Worm (Caenorhabditis elegans) whole organism, L4 larva: ENCODE results near the gene srz-67.

Source experiments
- F10B5.3 ChIP-seq: sonication (generic microtip); optimal IDR thresholded peaks from 2 replicates; lab custom pipeline; 2016; ENCODE audit warnings: mild to moderate bottlenecking, missing genetic modification characterization, missing compliant biosample characterization
- F37D6.2 ChIP-seq: sonication (generic microtip); optimal IDR thresholded peaks from 2 replicates; lab custom pipeline; 2016; ENCODE audit warnings: mild to moderate bottlenecking, missing genetic modification characterization, missing compliant biosample characterization
- T26A8.4 ChIP-seq: fragments of 200-800 bp; sonication (Bioruptor generic); IDR thresholded peaks from 2 replicates; pipeline ENCODE4 v1.3.6; 2022; ENCODE audit warnings: missing genetic modification characterization, missing compliant biosample characterization
- aha-1 ChIP-seq: fragments of 150-350 bp; peaks from one replicate; lab custom pipeline; 2014; ENCODE audit warnings: missing biosample characterization, missing genetic modification characterization
- arid-1 ChIP-seq: fragments of 200-800 bp; sonication (Bioruptor generic); conservative IDR thresholded peaks from 2 replicates; pipeline ENCODE4 v1.3.6; 2022; ENCODE audit warnings: missing genetic modification reagents, missing genetic modification characterization, missing compliant biosample characterization
- ceh-32 ChIP-seq: sonication (generic microtip); optimal IDR thresholded peaks from 2 replicates; lab custom pipeline; 2016; ENCODE audit warnings: mild to moderate bottlenecking, missing genetic modification characterization, missing compliant biosample characterization; ENCODE audit not compliant: poor library complexity
- ceh-44 ChIP-seq: fragments of 200-800 bp; sonication (Bioruptor generic); IDR thresholded peaks from 2 replicates; pipeline ENCODE4 v1.3.6; 2022; ENCODE audit warnings: missing genetic modification reagents, missing genetic modification characterization, missing compliant biosample characterization
- daf-16 ChIP-seq, 3 experiments: sonication (generic microtip); optimal IDR thresholded peaks; 2 replicates each; lab custom pipeline; 2016 to 2017; ENCODE audit warnings: missing genetic modification characterization in 3 of 3, missing genetic modification reagents in 3 of 3, mild to moderate bottlenecking in 2 of 3, missing compliant biosample characterization in 2 of 3, missing biosample characterization in 1 of 3, moderate library complexity in 1 of 3
- daf-19 ChIP-seq: fragments of 200-800 bp; sonication (Bioruptor generic); conservative IDR thresholded peaks from 2 replicates; pipeline ENCODE4 v1.3.6; 2022; ENCODE audit warnings: missing genetic modification characterization, missing compliant biosample characterization
- daf-8 ChIP-seq: fragments of 200-800 bp; sonication (Bioruptor generic); IDR thresholded peaks from 2 replicates; pipeline ENCODE4 v1.3.6; 2022; ENCODE audit warnings: missing genetic modification characterization, missing compliant biosample characterization
- dmd-8 ChIP-seq: fragments of 200-800 bp; sonication (Bioruptor generic); IDR thresholded peaks from 2 replicates; pipeline ENCODE4 v1.3.6; 2022; ENCODE audit warnings: missing genetic modification characterization, missing compliant biosample characterization
- dve-1 ChIP-seq: sonication (generic microtip); optimal IDR thresholded peaks from 2 replicates; lab custom pipeline; 2017; ENCODE audit warnings: antibody characterized with exemption, mild to moderate bottlenecking, missing genetic modification characterization, missing compliant biosample characterization; ENCODE audit not compliant: insufficient read depth
- egl-43 ChIP-seq: fragments of 200-800 bp; sonication (Bioruptor generic); IDR thresholded peaks from 2 replicates; pipeline ENCODE4 v1.3.6; 2022; ENCODE audit warnings: missing genetic modification reagents, missing genetic modification characterization, missing compliant biosample characterization
- gei-8 ChIP-seq: fragments of 200-800 bp; sonication (Bioruptor generic); optimal IDR thresholded peaks from 2 replicates; lab custom pipeline; 2018; ENCODE audit warnings: mild to moderate bottlenecking, missing genetic modification characterization, missing compliant biosample characterization
- hlh-30 ChIP-seq: sonication (generic microtip); optimal IDR thresholded peaks from 2 replicates; lab custom pipeline; 2017; ENCODE audit warnings: antibody characterized with exemption, mild to moderate bottlenecking, missing genetic modification characterization, missing compliant biosample characterization; ENCODE audit not compliant: insufficient read depth
- jun-1 ChIP-seq: fragments of 150-350 bp; optimal IDR thresholded peaks from 2 replicates; lab custom pipeline; 2014; ENCODE audit warnings: missing biosample characterization, missing genetic modification reagents, missing genetic modification characterization
- lin-1 ChIP-seq: fragments of 200-800 bp; sonication (Bioruptor generic); IDR thresholded peaks from 2 replicates; pipeline ENCODE4 v1.3.6; 2022; ENCODE audit warnings: missing genetic modification reagents, missing genetic modification characterization, missing compliant biosample characterization
- lin-38 ChIP-seq: fragments of 200-800 bp; sonication (Bioruptor generic); IDR thresholded peaks from 2 replicates; pipeline ENCODE4 v1.3.6; 2022; ENCODE audit warnings: missing genetic modification reagents, missing genetic modification characterization, missing compliant biosample characterization
- lin-39 ChIP-seq: fragments of 150-350 bp; optimal IDR thresholded peaks from 2 replicates; lab custom pipeline; 2014; ENCODE audit warnings: missing biosample characterization, missing genetic modification reagents, missing genetic modification characterization
- madf-5 ChIP-seq, 2 experiments: fragments of 200-800 bp; sonication (Bioruptor generic); IDR thresholded peaks; 2 replicates each; pipeline ENCODE4 v1.3.6; 2022; ENCODE audit warnings: missing compliant biosample characterization in 2 of 2, missing genetic modification characterization in 2 of 2
- madf-9 ChIP-seq: fragments of 200-800 bp; sonication (Bioruptor generic); conservative IDR thresholded peaks from 2 replicates; pipeline ENCODE4 v1.3.6; 2022; ENCODE audit warnings: missing genetic modification reagents, missing genetic modification characterization, missing compliant biosample characterization
- mdl-1 ChIP-seq, 2 experiments: fragments of 150-350 bp in 1 of 2; sonication (generic microtip) in 1 of 2; optimal IDR thresholded peaks; 2 replicates each; lab custom pipeline; 2014 to 2017; ENCODE audit warnings: missing biosample characterization in 2 of 2, missing genetic modification characterization in 2 of 2
- mdt-29 ChIP-seq: fragments of 200-800 bp; sonication (Bioruptor generic); IDR thresholded peaks from 2 replicates; pipeline ENCODE4 v1.3.6; 2022; ENCODE audit warnings: missing genetic modification reagents, missing genetic modification characterization, missing compliant biosample characterization
- mes-2 ChIP-seq: sonication (generic microtip); optimal IDR thresholded peaks from 2 replicates; lab custom pipeline; 2016; ENCODE audit warnings: missing genotype, mild to moderate bottlenecking, missing genetic modification characterization, missing compliant biosample characterization; ENCODE audit not compliant: poor library complexity, severe bottlenecking
- nhr-6 ChIP-seq: fragments of 150-350 bp; optimal IDR thresholded peaks from 2 replicates; lab custom pipeline; 2014; ENCODE audit warnings: missing biosample characterization, missing genetic modification characterization
- set-16 ChIP-seq: fragments of 200-800 bp; sonication (Bioruptor generic); IDR thresholded peaks from 2 replicates; pipeline ENCODE4 v1.3.6; 2022; ENCODE audit warnings: missing genetic modification reagents, missing genetic modification characterization, missing compliant biosample characterization
- snpc-4 ChIP-seq: fragments of 150-350 bp; optimal IDR thresholded peaks from 2 replicates; lab custom pipeline; 2014; ENCODE audit warnings: missing biosample characterization, missing genetic modification characterization
- unc-130 ChIP-seq: sonication (generic microtip); optimal IDR thresholded peaks from 2 replicates; lab custom pipeline; 2016; ENCODE audit warnings: missing genetic modification reagents, missing genetic modification characterization, missing compliant biosample characterization
- unc-62 ChIP-seq, 3 experiments: fragments of 150-350 bp in 1 of 3; sonication (generic microtip); optimal IDR thresholded peaks in 2 of 3; peaks in 1 of 3; 1 replicate in 1 of 3; 2 replicates in 2 of 3; lab custom pipeline; 2014 to 2017; ENCODE audit warnings: missing biosample characterization in 3 of 3, missing genetic modification characterization in 3 of 3, missing genetic modification reagents in 3 of 3, missing genotype in 1 of 3
- vab-7 ChIP-seq: fragments of 200-800 bp; sonication (Bioruptor generic); IDR thresholded peaks from 2 replicates; pipeline ENCODE4 v1.3.6; 2022; ENCODE audit warnings: missing genetic modification reagents, missing genetic modification characterization, missing compliant biosample characterization
- zfp-3 ChIP-seq: fragments of 200-800 bp; sonication (Bioruptor generic); conservative IDR thresholded peaks from 2 replicates; pipeline ENCODE4 v1.3.6; 2022; ENCODE audit warnings: missing genetic modification reagents, missing genetic modification characterization, missing compliant biosample characterization

The srz-67 gene

DNA sequence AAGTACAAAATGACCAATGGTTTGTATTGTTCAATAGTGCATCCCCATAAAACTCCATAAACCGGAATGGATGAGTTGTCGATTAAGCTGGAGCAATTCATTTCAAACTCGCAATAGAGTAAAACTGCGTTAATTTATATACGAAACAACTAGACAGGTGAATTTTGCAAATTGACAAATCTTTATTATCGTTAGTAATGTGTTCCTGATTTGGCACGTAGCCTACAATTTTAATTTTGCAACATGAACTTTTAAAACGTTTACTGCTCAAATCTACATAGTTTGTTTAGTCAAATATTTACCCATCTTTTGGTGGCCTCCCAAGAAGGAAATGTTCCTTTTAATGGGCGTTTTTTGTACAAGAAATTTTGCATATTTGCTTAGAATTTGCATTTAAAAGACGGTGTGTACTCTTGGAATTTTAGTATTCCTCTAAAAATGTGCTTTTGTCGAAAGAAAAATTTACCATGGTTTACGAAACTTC, at the start of gene srz-67, which contains the start of gene C17F4.11:
TSS of gene srz-67 (minus strand) at position 101 of the 484 bp plus-strand sequence.
TSS of gene C17F4.11 (plus strand) at position 434 of the 484 bp plus-strand sequence.
- TF ChIP-seq snpc-4 (tag; lab: Kevin White, UChicago) = no peak
- peak in 1 of 2 experiments; percentile 2 for TF ChIP-seq unc-62 (GFP tag; optimal IDR thresholded peaks at IDR 0.05 in 1 of 2; lab: Kevin White, UChicago)
- no peak for TF ChIP-seq unc-62 (tag; optimal IDR thresholded peaks at IDR 0.05; lab: Kevin White, UChicago)

DNA sequence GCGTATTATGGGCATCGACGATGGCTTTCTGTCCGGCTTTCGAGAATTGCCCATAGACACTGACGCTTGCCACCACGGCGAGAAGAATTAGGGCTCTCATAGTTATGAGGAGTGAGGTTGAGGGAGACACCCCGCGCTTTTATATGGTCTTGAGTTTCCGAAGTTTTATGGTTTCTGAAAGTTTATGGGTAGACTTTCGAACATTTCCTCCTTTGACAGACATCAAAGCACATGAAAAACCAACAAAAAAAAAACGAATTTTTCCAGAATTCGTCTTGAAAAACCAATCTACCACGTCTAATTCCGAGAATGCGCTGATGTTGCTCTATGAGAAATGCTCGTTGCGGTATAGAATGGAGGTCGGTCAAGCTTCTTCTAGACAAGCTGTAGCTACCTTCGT, 47.6 kb upstream of the srz-67 start, which contains the start of gene scl-15:
TSS of gene scl-15 (minus strand) at position 101 of the 400 bp plus-strand sequence.
- TF ChIP-seq mdt-29 (GFP tag; lab: Robert Waterston, UW) = no peak

- TF ChIP-seq snpc-4 (tag; lab: Kevin White, UChicago) (no peak), mes-2 (tag; lab: Kevin White, UChicago) (no peak), F10B5.3 (no peak), F37D6.2 (tag; lab: Kevin White, UChicago) (no peak), mdl-1 (tag; optimal IDR thresholded peaks at IDR 0.05; lab: Kevin White, UChicago) (no peak), unc-62 (GFP tag; optimal IDR thresholded peaks at IDR 0.05 in 1 of 2; lab: Kevin White, UChicago) (no peak), unc-62 (tag; optimal IDR thresholded peaks at IDR 0.05; lab: Kevin White, UChicago) (no peak), ceh-44 (GFP tag; lab: Robert Waterston, UW) (no peak)
These were observed 45.4 kb upstream of the srz-67 start, which contains the start of gene nep-13 for ce11 chrII:3282353-3282752. nep-13 (plus strand) TSS chrII:3282653.

DNA sequence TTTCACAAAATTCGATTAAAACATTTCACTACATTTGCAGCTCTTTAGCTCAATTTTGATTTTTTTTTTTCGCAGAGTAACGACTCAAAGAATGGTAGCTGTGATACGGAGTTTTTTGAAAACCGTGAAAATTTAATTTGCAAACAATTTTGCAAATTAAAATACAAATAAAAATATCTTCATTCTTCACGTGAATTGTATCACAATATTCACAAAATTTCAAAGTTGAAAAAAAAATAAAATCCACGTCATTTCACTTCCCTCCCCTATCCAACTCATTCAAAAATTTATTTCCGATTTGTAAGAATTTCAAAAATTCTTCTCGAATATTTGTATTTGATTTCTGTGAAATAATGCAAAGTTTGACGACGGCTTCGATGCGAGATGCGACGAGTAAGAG, 41.7 kb upstream of the srz-67 start, which contains the start of gene wht-4:
TSS of gene wht-4 (plus strand) at position 301 of the 400 bp plus-strand sequence.
- TF ChIP-seq unc-62 (GFP tag; optimal IDR thresholded peaks at IDR 0.05 in 1 of 2; lab: Kevin White, UChicago) (peak in 1 of 2 experiments; percentile 62), unc-62 (tag; optimal IDR thresholded peaks at IDR 0.05; lab: Kevin White, UChicago) (no peak), daf-8 (no peak)

- 0 out of 2 replicates have a peak, but pooled peaks have one; percentile 34 for TF ChIP-seq arid-1 (GFP tag; lab: Robert Waterston, UW)
- peak; percentile 59 for TF ChIP-seq aha-1
- no peak for TF ChIP-seq lin-39
- peak in 1 of 2 experiments; percentile 6 for TF ChIP-seq unc-62 (GFP tag; optimal IDR thresholded peaks at IDR 0.05 in 1 of 2; lab: Kevin White, UChicago)
- TF ChIP-seq unc-62 (tag; optimal IDR thresholded peaks at IDR 0.05; lab: Kevin White, UChicago) = no peak
These were observed 40.7 kb upstream of the srz-67 start, which contains the start of gene F02E11.4 for ce11 chrII:3277686-3278085. F02E11.4 (minus strand) TSS chrII:3277786.

DNA sequence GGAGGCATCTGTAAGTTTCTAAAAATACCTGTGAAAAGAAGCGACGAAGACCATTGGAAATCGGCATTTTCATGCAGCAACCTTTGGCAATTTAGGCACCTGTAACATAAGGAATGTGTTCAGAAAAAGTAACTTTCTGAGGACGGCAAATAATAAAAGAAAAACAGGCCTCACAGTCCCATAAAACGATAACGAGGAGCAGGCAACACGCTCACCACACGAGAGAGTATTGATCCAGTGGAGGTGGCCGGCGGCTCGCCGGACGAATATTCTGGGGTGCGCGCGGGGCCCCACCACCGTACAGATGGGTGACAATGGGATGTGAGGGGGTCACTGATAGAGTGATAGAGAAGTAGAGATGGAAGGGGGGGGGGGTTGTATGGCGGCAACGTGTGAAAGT, 38.0 kb upstream of the srz-67 start, which contains the start of gene F02E11.3:
TSS of gene F02E11.3 (minus strand) at position 101 of the 400 bp plus-strand sequence.
- TF ChIP-seq set-16 (GFP tag; lab: Robert Waterston, UW) = peak; percentile 45; the same call in 1 of the 2 replicates
- TF ChIP-seq aha-1 = peak; percentile 58
- TF ChIP-seq ceh-32 (tag; lab: Kevin White, UChicago) = no peak

ce11 chrII:3270598-3270997, 33.7 kb upstream of the srz-67 start:
- TF ChIP-seq unc-130 (GFP tag; lab: Kevin White, UChicago) = no peak
- no peak for TF ChIP-seq snpc-4 (tag; lab: Kevin White, UChicago)
- TF ChIP-seq hlh-30 = peak; percentile 39
- TF ChIP-seq, all 104 proteins: peak for 1

DNA sequence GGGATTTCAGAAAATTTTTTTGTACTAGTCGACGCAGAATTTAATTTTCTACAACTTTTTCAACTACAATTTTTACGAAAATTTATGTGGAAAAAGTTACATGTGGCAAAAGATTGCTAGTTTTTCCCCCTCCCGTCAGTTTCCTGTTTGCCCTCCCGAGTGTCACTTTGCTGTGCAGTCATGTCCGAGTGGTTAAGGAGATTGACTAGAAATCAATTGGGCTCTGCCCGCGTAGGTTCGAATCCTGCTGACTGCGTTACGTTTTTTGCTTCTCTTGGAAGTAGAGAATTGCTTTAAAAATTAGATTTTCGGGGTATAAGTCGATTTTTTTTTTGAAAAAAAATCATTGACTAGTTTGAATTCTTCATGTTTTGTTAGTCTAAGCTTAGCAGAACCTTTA, 30.9 kb upstream of the srz-67 start:
- TF ChIP-seq mes-2 (tag; lab: Kevin White, UChicago) (peak; percentile 55), lin-38 (peak; percentile 56), dve-1 (tag; lab: Kevin White, UChicago) (peak; percentile 27), daf-16 (GFP tag; optimal IDR thresholded peaks at IDR 0.05; lab: Kevin White, UChicago) (peak in 1 of 2 experiments; percentile 21), daf-16 (tag; optimal IDR thresholded peaks at IDR 0.05; lab: Kevin White, UChicago) (no peak), vab-7 (GFP tag; lab: Robert Waterston, UW) (peak; percentile 57; the same call in 1 of the 2 replicates), gei-8 (GFP tag; lab: Kevin White, UChicago) (no peak), madf-5 (GFP tag; IDR thresholded peaks at IDR 0.05; lab: Robert Waterston, UW) (peak in 1 of 2 experiments; percentile 55; a peak in 1 of 4 replicates), zfp-3 (GFP tag; lab: Robert Waterston, UW) (0 out of 2 replicates have a peak, but pooled peaks have one; percentile 43), madf-9 (GFP tag; lab: Robert Waterston, UW) (no peak), lin-1 (no peak), egl-43 (GFP tag; lab: Robert Waterston, UW) (0 out of 2 replicates have a peak, but pooled peaks have one; percentile 61), jun-1 (tag; lab: Kevin White, UChicago) (no peak), T26A8.4 (GFP tag; lab: Robert Waterston, UW) (0 out of 2 replicates have a peak, but pooled peaks have one; percentile 26), nhr-6 (no peak), dmd-8 (0 out of 2 replicates have a peak, but pooled peaks have one; percentile 45), ceh-44 (GFP tag; lab: Robert Waterston, UW) (0 out of 2 replicates have a peak, but pooled peaks have one; percentile 22), daf-19 (no peak)
